Fruit fly (Drosophila melanogaster) Kc167 (cell line): ENCODE measurements around the gene Trf5.

Experiments
- Myc ChIP-seq: fragments of >200 bp; optimal IDR thresholded peaks from 2 replicates; lab custom pipeline; 2017; ENCODE audit warnings: missing external identifiers
- Sin3A ChIP-seq: fragments of >200 bp; optimal IDR thresholded peaks from 2 replicates; lab custom pipeline; 2018; ENCODE audit warnings: missing external identifiers
- insv ChIP-seq: fragments of >200 bp; optimal IDR thresholded peaks from 3 replicates; lab custom pipeline; 2018; ENCODE audit warnings: missing external identifiers
- psq ChIP-seq: fragments of >200 bp; optimal IDR thresholded peaks from 2 replicates; lab custom pipeline; 2017; ENCODE audit warnings: missing external identifiers
- ttk ChIP-seq: sonication (Bioruptor generic); optimal IDR thresholded peaks from 2 replicates; lab custom pipeline; 2017; ENCODE audit warnings: missing external identifiers

DNA sequence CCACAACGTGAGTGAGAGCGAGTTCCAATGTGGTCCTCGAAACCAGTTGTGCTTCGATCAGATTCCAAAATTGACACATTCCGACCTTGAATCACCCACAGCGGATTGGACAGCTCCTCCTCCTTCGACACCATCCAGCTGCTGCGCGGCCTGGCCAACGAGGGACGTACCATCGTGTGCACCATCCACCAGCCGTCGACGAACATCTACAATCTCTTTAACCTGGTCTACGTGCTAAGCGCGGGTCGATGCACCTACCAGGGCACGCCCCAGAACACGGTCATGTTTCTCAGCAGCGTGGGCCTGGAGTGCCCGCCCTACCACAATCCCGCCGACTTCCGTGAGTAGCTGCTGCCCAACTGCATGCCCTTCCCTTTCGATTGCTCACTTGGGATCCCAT lies 41.3 kb upstream of the Trf5 start:
- TF ChIP-seq Myc (lab: Kevin White, UChicago) = no peak
- no peak for TF ChIP-seq insv
- no peak for TF ChIP-seq Sin3A (lab: Kevin White, UChicago)
- no peak for TF ChIP-seq ttk (lab: Kevin White, UChicago)
- no peak for TF ChIP-seq psq
